1 fruit fly cellular context compared by ENCODE assay signal in genomic region chrX:6301052-6301451, dm6.
A peak's percentile ranks its signal among the peaks of the same experiment; 100 is the strongest.
TF ChIP-seq lines count a peak whose summit lies in the region.

Gene CG12219, minus strand, starts transcription at chrX:6301285.

TF ChIP-seq in whole organism, embryonic, 481 proteins besides CTCF, POLR2A, EP300 and RAD21 (continued from another document and continues in another):
- TF ChIP-seq CG7556 (GFP tag; optimal IDR thresholded peaks at IDR 0.05; lab: Kevin White, UChicago), result no peak
- TF ChIP-seq CG31441 (GFP tag; IDR thresholded peaks at IDR 0.05; lab: Robert Waterston, UW), result no peak
- no peak for TF ChIP-seq CG3163 (GFP tag; optimal IDR thresholded peaks at IDR 0.05; lab: Kevin White, UChicago)
- no peak for TF ChIP-seq CG8290 (GFP tag; optimal IDR thresholded peaks at IDR 0.05; lab: Kevin White, UChicago)
- no peak for TF ChIP-seq CG8290 (tag; optimal IDR thresholded peaks at IDR 0.05; lab: Kevin White, UChicago)
- 0 out of 4 replicates have a peak, but pooled peaks have one; percentile 10 for TF ChIP-seq chinmo (GFP tag; IDR thresholded peaks at IDR 0.05; lab: Robert Waterston, UW; ENCODE audit: partially characterized antibody)
- no peak for TF ChIP-seq Bteb2 (GFP tag; optimal IDR thresholded peaks at IDR 0.05; lab: Kevin White, UChicago)
- TF ChIP-seq CG32772 (GFP tag; IDR thresholded peaks at IDR 0.05; lab: Robert Waterston, UW), result no peak
- TF ChIP-seq grn (GFP tag; optimal IDR thresholded peaks at IDR 0.05; lab: Kevin White, UChicago), result no peak
- no peak for TF ChIP-seq CG12391 (tag; optimal IDR thresholded peaks at IDR 0.05; lab: Kevin White, UChicago)
- TF ChIP-seq Xrp1 (GFP tag; IDR thresholded peaks at IDR 0.05; lab: Robert Waterston, UW), result no peak
- no peak for TF ChIP-seq Dip3 (GFP tag; optimal IDR thresholded peaks at IDR 0.05; lab: Kevin White, UChicago)
- no peak for TF ChIP-seq Poxn (GFP tag; IDR thresholded peaks at IDR 0.05; lab: Robert Waterston, UW)
- TF ChIP-seq B-H2 (GFP tag; optimal IDR thresholded peaks at IDR 0.05; lab: Kevin White, UChicago), result no peak
- no peak for TF ChIP-seq kah (GFP tag; optimal IDR thresholded peaks at IDR 0.05; lab: Kevin White, UChicago)
- no peak for TF ChIP-seq CG15073 (GFP tag; optimal IDR thresholded peaks at IDR 0.05; lab: Kevin White, UChicago)
- no peak for TF ChIP-seq Rx (GFP tag; IDR thresholded peaks at IDR 0.05; lab: Robert Waterston, UW)
- TF ChIP-seq CG6854 (GFP tag; optimal IDR thresholded peaks at IDR 0.05; lab: Kevin White, UChicago), result no peak
- peak; percentile 65 for TF ChIP-seq gfzf (GFP tag; optimal IDR thresholded peaks at IDR 0.05; lab: Kevin White, UChicago)
- peak; percentile 50 for TF ChIP-seq bbx (GFP tag; IDR thresholded peaks at IDR 0.05; lab: Robert Waterston, UW; ENCODE audit: partially characterized antibody)
- no peak for TF ChIP-seq Mad (GFP tag; optimal IDR thresholded peaks at IDR 0.05; lab: Kevin White, UChicago)
- no peak for TF ChIP-seq ftz-f1 (GFP tag; optimal IDR thresholded peaks at IDR 0.05; lab: Kevin White, UChicago)
- TF ChIP-seq onecut (GFP tag; IDR thresholded peaks at IDR 0.05; lab: Robert Waterston, UW), result no peak
- peak; percentile 61 for TF ChIP-seq CG2116 (GFP tag; optimal IDR thresholded peaks at IDR 0.05; lab: Kevin White, UChicago)
- TF ChIP-seq mld (GFP tag; IDR thresholded peaks at IDR 0.05; lab: Robert Waterston, UW; ENCODE audit: partially characterized antibody), result no peak
- TF ChIP-seq CG14014 (GFP tag; IDR thresholded peaks at IDR 0.05; lab: Robert Waterston, UW), result no peak
- no peak for TF ChIP-seq Spps (tag; optimal IDR thresholded peaks at IDR 0.05; lab: Kevin White, UChicago)
- TF ChIP-seq CG9876 (GFP tag; optimal IDR thresholded peaks at IDR 0.05; lab: Kevin White, UChicago), result no peak
- TF ChIP-seq CG1602 (GFP tag; optimal IDR thresholded peaks at IDR 0.05; lab: Kevin White, UChicago), result no peak
- no peak for TF ChIP-seq CG8388 (GFP tag; optimal IDR thresholded peaks at IDR 0.05; lab: Kevin White, UChicago)
- TF ChIP-seq CG1832 (GFP tag; optimal IDR thresholded peaks at IDR 0.05; lab: Kevin White, UChicago), result no peak
- no peak for TF ChIP-seq Awh (GFP tag; IDR thresholded peaks at IDR 0.05; lab: Robert Waterston, UW)
- TF ChIP-seq CG3847 (GFP tag; IDR thresholded peaks at IDR 0.05; lab: Robert Waterston, UW), result no peak
- no peak for TF ChIP-seq CG7271 (tag; optimal IDR thresholded peaks at IDR 0.05; lab: Kevin White, UChicago)
- TF ChIP-seq CG18764 (GFP tag; optimal IDR thresholded peaks at IDR 0.05; lab: Kevin White, UChicago), result no peak
- no peak for TF ChIP-seq Sox102F (GFP tag; optimal IDR thresholded peaks at IDR 0.05; lab: Kevin White, UChicago)
- TF ChIP-seq inv (GFP tag; IDR thresholded peaks at IDR 0.05; lab: Robert Waterston, UW; ENCODE audit: partially characterized antibody), result peak; percentile 44; the same call in 1 of the 2 replicates
- TF ChIP-seq CG1529 (GFP tag; optimal IDR thresholded peaks at IDR 0.05; lab: Kevin White, UChicago), result no peak
- no peak for TF ChIP-seq eve (GFP tag; optimal IDR thresholded peaks at IDR 0.05; lab: Kevin White, UChicago)
- TF ChIP-seq Mes4 (GFP tag; optimal IDR thresholded peaks at IDR 0.05; lab: Kevin White, UChicago), result no peak
- TF ChIP-seq sens (GFP tag; lab: Kevin White, UChicago), result peak; percentile 31
- TF ChIP-seq CG2678 (tag; optimal IDR thresholded peaks at IDR 0.05; lab: Kevin White, UChicago), result no peak
- no peak for TF ChIP-seq H15 (GFP tag; IDR thresholded peaks at IDR 0.05; lab: Robert Waterston, UW)
- no peak for TF ChIP-seq CG8478 (optimal IDR thresholded peaks at IDR 0.05; lab: Kevin White, UChicago)
- no peak for TF ChIP-seq CG11398 (GFP tag; optimal IDR thresholded peaks at IDR 0.05; lab: Kevin White, UChicago)
- TF ChIP-seq CG12659 (GFP tag; optimal IDR thresholded peaks at IDR 0.05; lab: Kevin White, UChicago), result peak; percentile 20
- TF ChIP-seq Fer3 (tag; optimal IDR thresholded peaks at IDR 0.05; lab: Kevin White, UChicago), result no peak
- TF ChIP-seq Dref (GFP tag; IDR thresholded peaks at IDR 0.05; lab: Robert Waterston, UW), result peak; percentile 68
- no peak for TF ChIP-seq gce (GFP tag; IDR thresholded peaks at IDR 0.05; lab: Robert Waterston, UW)
- TF ChIP-seq CG11695 (GFP tag; IDR thresholded peaks at IDR 0.05; lab: Robert Waterston, UW), result no peak
- no peak for TF ChIP-seq HHEX (GFP tag; optimal IDR thresholded peaks at IDR 0.05; lab: Kevin White, UChicago)
- TF ChIP-seq CG14050 (GFP tag; IDR thresholded peaks at IDR 0.05; lab: Robert Waterston, UW), result no peak
- TF ChIP-seq crol (GFP tag; IDR thresholded peaks at IDR 0.05; lab: Robert Waterston, UW), result no peak
- no peak for TF ChIP-seq Kr (GFP tag; optimal IDR thresholded peaks at IDR 0.05; lab: Kevin White, UChicago)
- TF ChIP-seq BEAF-32 (GFP tag; optimal IDR thresholded peaks at IDR 0.05; lab: Kevin White, UChicago), result peak; percentile 73
- TF ChIP-seq CG8924 (tag; optimal IDR thresholded peaks at IDR 0.05; lab: Kevin White, UChicago), result no peak
- no peak for TF ChIP-seq zfh1 (GFP tag; IDR thresholded peaks at IDR 0.05; lab: Robert Waterston, UW)
- TF ChIP-seq D (optimal IDR thresholded peaks at IDR 0.05; lab: Kevin White, UChicago), result no peak
- TF ChIP-seq D (GFP tag; optimal IDR thresholded peaks at IDR 0.05; lab: Kevin White, UChicago), result no peak
- no peak for TF ChIP-seq CG17385 (GFP tag; optimal IDR thresholded peaks at IDR 0.05; lab: Kevin White, UChicago)
- TF ChIP-seq stwl (tag; optimal IDR thresholded peaks at IDR 0.05; lab: Kevin White, UChicago), result peak; percentile 74
- no peak for TF ChIP-seq CG12104 (GFP tag; optimal IDR thresholded peaks at IDR 0.05; lab: Kevin White, UChicago)
- no peak for TF ChIP-seq twi (tag; optimal IDR thresholded peaks at IDR 0.05; lab: Kevin White, UChicago)
- TF ChIP-seq CG6791 (GFP tag; IDR thresholded peaks at IDR 0.05; lab: Robert Waterston, UW; ENCODE audit: partially characterized antibody), result no peak; the same call in 2 of the 3 replicates
- no peak for TF ChIP-seq sima (GFP tag; optimal IDR thresholded peaks at IDR 0.05; lab: Kevin White, UChicago)
- peak; percentile 80 for TF ChIP-seq CG13287 (GFP tag; IDR thresholded peaks at IDR 0.05; lab: Robert Waterston, UW; ENCODE audit: partially characterized antibody)
- TF ChIP-seq lab (GFP tag; optimal IDR thresholded peaks at IDR 0.05; lab: Kevin White, UChicago), result no peak
- no peak for TF ChIP-seq jing (GFP tag; optimal IDR thresholded peaks at IDR 0.05; lab: Kevin White, UChicago)
- no peak for TF ChIP-seq pan (optimal IDR thresholded peaks at IDR 0.05; lab: Kevin White, UChicago)
- TF ChIP-seq pan (GFP tag; optimal IDR thresholded peaks at IDR 0.05 in 1 of 2, IDR thresholded peaks at IDR 0.05 in 1 of 2), result no peak
- no peak for TF ChIP-seq her (GFP tag; optimal IDR thresholded peaks at IDR 0.05; lab: Kevin White, UChicago)
- TF ChIP-seq CG16813 (GFP tag; IDR thresholded peaks at IDR 0.05; lab: Robert Waterston, UW; ENCODE audit: partially characterized antibody), result peak; percentile 42; the same call in 2 of the 3 replicates
- 0 out of 2 replicates have a peak, but pooled peaks have one; percentile 22 for TF ChIP-seq nerfin-2 (GFP tag; IDR thresholded peaks at IDR 0.05; lab: Robert Waterston, UW; ENCODE audit: partially characterized antibody)
- no peak for TF ChIP-seq CG17328 (GFP tag; IDR thresholded peaks at IDR 0.05; lab: Robert Waterston, UW)
- TF ChIP-seq CG2129 (GFP tag; IDR thresholded peaks at IDR 0.05; lab: Robert Waterston, UW; ENCODE audit: partially characterized antibody), result peak; percentile 27; the same call in 1 of the 2 replicates
- no peak for TF ChIP-seq Lim3 (GFP tag; IDR thresholded peaks at IDR 0.05; lab: Robert Waterston, UW)
- TF ChIP-seq CoRest (tag; optimal IDR thresholded peaks at IDR 0.05; lab: Kevin White, UChicago), result peak; percentile 7
- TF ChIP-seq yki (optimal IDR thresholded peaks at IDR 0.05; lab: Kevin White, UChicago), result no peak
- TF ChIP-seq CG14965 (GFP tag; optimal IDR thresholded peaks at IDR 0.05; lab: Kevin White, UChicago; ENCODE audit: borderline replicate concordance), result no peak
- no peak for TF ChIP-seq wdn (GFP tag; IDR thresholded peaks at IDR 0.05; lab: Robert Waterston, UW)
- TF ChIP-seq CG10366 (GFP tag; IDR thresholded peaks at IDR 0.05; lab: Robert Waterston, UW), result no peak
- peak; percentile 53 for TF ChIP-seq CG14710 (tag; optimal IDR thresholded peaks at IDR 0.05; lab: Kevin White, UChicago)
- TF ChIP-seq Neu2 (GFP tag; optimal IDR thresholded peaks at IDR 0.05; lab: Kevin White, UChicago; ENCODE audit: borderline replicate concordance), result no peak
- no peak for TF ChIP-seq mirr (GFP tag; optimal IDR thresholded peaks at IDR 0.05; lab: Kevin White, UChicago)
- no peak for TF ChIP-seq ssp (GFP tag; IDR thresholded peaks at IDR 0.05; lab: Robert Waterston, UW)
- no peak for TF ChIP-seq CG4404 (GFP tag; IDR thresholded peaks at IDR 0.05; lab: Robert Waterston, UW)
- no peak for TF ChIP-seq exex (tag; optimal IDR thresholded peaks at IDR 0.05; lab: Kevin White, UChicago)
- no peak for TF ChIP-seq nerfin-1 (tag; optimal IDR thresholded peaks at IDR 0.05; lab: Kevin White, UChicago)
- TF ChIP-seq CG2712 (tag; optimal IDR thresholded peaks at IDR 0.05; lab: Kevin White, UChicago), result no peak
- TF ChIP-seq CG4854 (GFP tag; optimal IDR thresholded peaks at IDR 0.05; lab: Kevin White, UChicago), result no peak
- no peak for TF ChIP-seq CG3995 (GFP tag; optimal IDR thresholded peaks at IDR 0.05; lab: Kevin White, UChicago)
- no peak for TF ChIP-seq CG8765 (GFP tag; IDR thresholded peaks at IDR 0.05; lab: Robert Waterston, UW)
- TF ChIP-seq al (GFP tag; IDR thresholded peaks at IDR 0.05; lab: Robert Waterston, UW), result no peak
- TF ChIP-seq CG18599 (GFP tag; optimal IDR thresholded peaks at IDR 0.05; lab: Kevin White, UChicago), result no peak
- no peak for TF ChIP-seq CG9609 (GFP tag; optimal IDR thresholded peaks at IDR 0.05; lab: Kevin White, UChicago)
- no peak for TF ChIP-seq PHDP (tag; optimal IDR thresholded peaks at IDR 0.05; lab: Kevin White, UChicago)
- no peak for TF ChIP-seq H2.0 (GFP tag; IDR thresholded peaks at IDR 0.05; lab: Robert Waterston, UW)
- no peak for TF ChIP-seq seq (GFP tag; IDR thresholded peaks at IDR 0.05; lab: Robert Waterston, UW)
- TF ChIP-seq CG12219 (GFP tag; optimal IDR thresholded peaks at IDR 0.05; lab: Kevin White, UChicago), result no peak
- TF ChIP-seq CG9932 (GFP tag; IDR thresholded peaks at IDR 0.05; lab: Robert Waterston, UW), result no peak
- TF ChIP-seq wek (GFP tag; optimal IDR thresholded peaks at IDR 0.05; lab: Kevin White, UChicago), result no peak
- no peak for TF ChIP-seq CG18476 (GFP tag; optimal IDR thresholded peaks at IDR 0.05; lab: Kevin White, UChicago)
- TF ChIP-seq oc (tag; optimal IDR thresholded peaks at IDR 0.05; lab: Kevin White, UChicago), result no peak
- no peak for TF ChIP-seq nau (GFP tag; optimal IDR thresholded peaks at IDR 0.05; lab: Kevin White, UChicago)
- TF ChIP-seq Six4 (GFP tag; optimal IDR thresholded peaks at IDR 0.05; lab: Kevin White, UChicago), result no peak
- no peak for TF ChIP-seq aop (GFP tag; IDR thresholded peaks at IDR 0.05; lab: Robert Waterston, UW)
- no peak for TF ChIP-seq hkb (optimal IDR thresholded peaks at IDR 0.05; lab: Kevin White, UChicago)
- TF ChIP-seq hkb (GFP tag; IDR thresholded peaks at IDR 0.05; lab: Robert Waterston, UW), result no peak
- no peak for TF ChIP-seq ind (GFP tag; optimal IDR thresholded peaks at IDR 0.05; lab: Kevin White, UChicago)
- TF ChIP-seq knrl (GFP tag; IDR thresholded peaks at IDR 0.05; lab: Robert Waterston, UW; ENCODE audit: partially characterized antibody), result peak; percentile 36; the same call in 1 of the 3 replicates
- TF ChIP-seq CG2202 (tag; optimal IDR thresholded peaks at IDR 0.05; lab: Kevin White, UChicago), result no peak
- no peak for TF ChIP-seq CG15696 (tag; optimal IDR thresholded peaks at IDR 0.05; lab: Kevin White, UChicago)
- TF ChIP-seq cato (GFP tag; optimal IDR thresholded peaks at IDR 0.05; lab: Kevin White, UChicago; ENCODE audit: borderline replicate concordance), result no peak
- TF ChIP-seq CG31224 (GFP tag; IDR thresholded peaks at IDR 0.05; lab: Robert Waterston, UW), result no peak
- no peak for TF ChIP-seq CG14860 (GFP tag; IDR thresholded peaks at IDR 0.05; lab: Robert Waterston, UW; ENCODE audit: partially characterized antibody)
- no peak for TF ChIP-seq mam (GFP tag; optimal IDR thresholded peaks at IDR 0.05; lab: Kevin White, UChicago)
- no peak for TF ChIP-seq dmrt99B (tag; optimal IDR thresholded peaks at IDR 0.05; lab: Kevin White, UChicago)
- no peak for TF ChIP-seq CG7987 (GFP tag; optimal IDR thresholded peaks at IDR 0.05; lab: Kevin White, UChicago)
- peak; percentile 60 for TF ChIP-seq Dp (GFP tag; optimal IDR thresholded peaks at IDR 0.05; lab: Kevin White, UChicago)
- TF ChIP-seq dati (GFP tag; IDR thresholded peaks at IDR 0.05; lab: Robert Waterston, UW), result no peak
- TF ChIP-seq CG34224 (GFP tag; IDR thresholded peaks at IDR 0.05; lab: Robert Waterston, UW; ENCODE audit: partially characterized antibody), result peak; percentile 73
- no peak for TF ChIP-seq toy (GFP tag; IDR thresholded peaks at IDR 0.05; lab: Robert Waterston, UW)
- no peak for TF ChIP-seq CG10321 (GFP tag; IDR thresholded peaks at IDR 0.05; lab: Robert Waterston, UW)
- no peak for TF ChIP-seq kay (GFP tag; optimal IDR thresholded peaks at IDR 0.05; lab: Kevin White, UChicago)
- TF ChIP-seq sens-2 (GFP tag; IDR thresholded peaks at IDR 0.05; lab: Robert Waterston, UW), result no peak
- no peak for TF ChIP-seq unpg (GFP tag; optimal IDR thresholded peaks at IDR 0.05; lab: Kevin White, UChicago)
- TF ChIP-seq zen2 (GFP tag; IDR thresholded peaks at IDR 0.05; lab: Robert Waterston, UW; ENCODE audit: partially characterized antibody), result peak; percentile 38; the same call in 1 of the 3 replicates
- no peak for TF ChIP-seq CG30020 (tag; optimal IDR thresholded peaks at IDR 0.05; lab: Kevin White, UChicago)
- peak; percentile 72 for TF ChIP-seq MESR4 (GFP tag; optimal IDR thresholded peaks at IDR 0.05; lab: Kevin White, UChicago)
- no peak for TF ChIP-seq CG2199 (GFP tag; IDR thresholded peaks at IDR 0.05; lab: Robert Waterston, UW)
- peak; percentile 69 for TF ChIP-seq unc-4 (GFP tag; IDR thresholded peaks at IDR 0.05; lab: Robert Waterston, UW; ENCODE audit: partially characterized antibody)
- no peak for TF ChIP-seq CG7963 (GFP tag; IDR thresholded peaks at IDR 0.05; lab: Robert Waterston, UW; ENCODE audit: partially characterized antibody)
- TF ChIP-seq Dll (GFP tag; IDR thresholded peaks at IDR 0.05; lab: Robert Waterston, UW; ENCODE audit: partially characterized antibody), result peak; percentile 75
- no peak for TF ChIP-seq HLH3B (GFP tag; IDR thresholded peaks at IDR 0.05; lab: Robert Waterston, UW)
- TF ChIP-seq slou (GFP tag; optimal IDR thresholded peaks at IDR 0.05; lab: Kevin White, UChicago), result no peak
- no peak for TF ChIP-seq CG9727 (GFP tag; optimal IDR thresholded peaks at IDR 0.05; lab: Kevin White, UChicago)
